Worm (Caenorhabditis elegans) whole organism, L1 larva: ENCODE data around the gene sel-9.
A peak's percentile ranks its signal among the peaks of the same experiment; 100 is the strongest.
"Not testable (repeated sequence)": the region's sequence is repeated elsewhere in the genome, so short reads cannot be mapped to it uniquely, and the experiment has no call there.

Experiments used
- C04F5.9 ChIP-seq: sonication (generic microtip); optimal IDR thresholded peaks from 2 replicates; lab custom pipeline; 2016; ENCODE audit warnings: missing genetic modification characterization, missing compliant biosample characterization
- C34B4.2 ChIP-seq: sonication (generic microtip); optimal IDR thresholded peaks from 2 replicates; lab custom pipeline; 2017; ENCODE audit warnings: mild to moderate bottlenecking, missing genetic modification characterization, missing compliant biosample characterization
- Y116A8C.19 ChIP-seq: sonication (generic microtip); optimal IDR thresholded peaks from 2 replicates; lab custom pipeline; 2016; ENCODE audit warnings: missing compliant biosample characterization, missing genetic modification characterization, borderline replicate concordance
- aha-1 ChIP-seq: fragments of 150-350 bp; optimal IDR thresholded peaks from 2 replicates; lab custom pipeline; 2014; ENCODE audit warnings: missing biosample characterization, missing genetic modification characterization
- aly-2 ChIP-seq: fragments of 150-350 bp; optimal IDR thresholded peaks from 2 replicates; lab custom pipeline; 2014; ENCODE audit warnings: missing biosample characterization, missing genetic modification characterization
- blmp-1 ChIP-seq: fragments of 150-350 bp; optimal IDR thresholded peaks from 2 replicates; lab custom pipeline; 2014; ENCODE audit warnings: missing biosample characterization, missing genetic modification characterization
- ceh-63 ChIP-seq: fragments of 200-800 bp; sonication (Bioruptor generic); optimal IDR thresholded peaks from 2 replicates; lab custom pipeline; 2018; ENCODE audit warnings: mild to moderate bottlenecking, missing genetic modification characterization, missing compliant biosample characterization
- ceh-90 ChIP-seq: sonication (generic microtip); optimal IDR thresholded peaks from 2 replicates; lab custom pipeline; 2016; ENCODE audit warnings: missing genetic modification characterization, missing compliant biosample characterization
- dpl-1 ChIP-seq, 3 experiments: fragments of 150-350 bp in 2 of 3; sonication (generic microtip) in 1 of 3; optimal IDR thresholded peaks; 2 replicates each; lab custom pipeline; 2014 to 2017; ENCODE audit warnings: missing biosample characterization in 3 of 3, missing genetic modification characterization in 3 of 3, missing genetic modification reagents in 3 of 3
- dsc-1 ChIP-seq: sonication (generic microtip); optimal IDR thresholded peaks from 2 replicates; lab custom pipeline; 2016; ENCODE audit warnings: mild to moderate bottlenecking, missing genetic modification characterization, missing compliant biosample characterization
- efl-3 ChIP-seq: fragments of 200-800 bp; sonication (Bioruptor generic); optimal IDR thresholded peaks from 2 replicates; lab custom pipeline; 2018; ENCODE audit warnings: mild to moderate bottlenecking, missing genetic modification characterization, missing compliant biosample characterization
- egl-13 ChIP-seq: sonication (generic microtip); optimal IDR thresholded peaks from 2 replicates; lab custom pipeline; 2016; ENCODE audit warnings: missing genotype, missing genetic modification reagents, missing genetic modification characterization, missing compliant biosample characterization
- elt-3 ChIP-seq, 6 experiments: fragments of 150-350 bp in 1 of 6; sonication (generic microtip); optimal IDR thresholded peaks; 2 replicates each; lab custom pipeline; 2017 to 2018; ENCODE audit warnings: missing biosample characterization in 6 of 6, missing genetic modification characterization in 6 of 6, inconsistent platforms in 1 of 6
- ets-5 ChIP-seq: fragments of 200-800 bp; sonication (Bioruptor generic); IDR thresholded peaks from 2 replicates; pipeline ENCODE4 v1.3.6; 2022; ENCODE audit warnings: missing genetic modification characterization, missing compliant biosample characterization
- fkh-4 ChIP-seq: sonication (generic microtip); optimal IDR thresholded peaks from 2 replicates; lab custom pipeline; 2016; ENCODE audit warnings: missing compliant biosample characterization, missing genetic modification characterization, borderline replicate concordance
- fkh-8 ChIP-seq: sonication (generic microtip); optimal IDR thresholded peaks from 2 replicates; lab custom pipeline; 2016; ENCODE audit warnings: mild to moderate bottlenecking, missing genetic modification characterization, missing compliant biosample characterization
- grh-1 ChIP-seq: fragments of 200-800 bp; sonication (Bioruptor generic); IDR thresholded peaks from 2 replicates; pipeline ENCODE4 v1.3.6; 2022; ENCODE audit warnings: missing genetic modification reagents, missing genetic modification characterization, missing compliant biosample characterization
- hlh-4 ChIP-seq: sonication (generic microtip); optimal IDR thresholded peaks from 2 replicates; lab custom pipeline; 2016; ENCODE audit warnings: mild to moderate bottlenecking, missing genetic modification characterization, missing compliant biosample characterization
- hpl-2 ChIP-seq: fragments of 150-350 bp; optimal IDR thresholded peaks from 2 replicates; lab custom pipeline; 2014; ENCODE audit warnings: missing biosample characterization, missing genetic modification reagents, missing genetic modification characterization
- irx-1 ChIP-seq: sonication (generic microtip); optimal IDR thresholded peaks from 2 replicates; lab custom pipeline; 2016; ENCODE audit warnings: missing genetic modification characterization, missing compliant biosample characterization
- lin-15B ChIP-seq: fragments of 150-350 bp; sonication (generic microtip); optimal IDR thresholded peaks from 3 replicates; lab custom pipeline; 2014; ENCODE audit warnings: missing biosample characterization, missing genetic modification characterization
- lin-35 ChIP-seq, 2 experiments: fragments of 150-350 bp; optimal IDR thresholded peaks; 2 replicates each; lab custom pipeline; 2014; ENCODE audit warnings: missing biosample characterization in 2 of 2, missing genetic modification characterization in 2 of 2, missing genetic modification reagents in 2 of 2
- lsy-2 ChIP-seq, 2 experiments: fragments of 150-350 bp; optimal IDR thresholded peaks; 2 replicates each; lab custom pipeline; 2014; ENCODE audit warnings: missing biosample characterization in 2 of 2, missing genetic modification characterization in 2 of 2
- mdl-1 ChIP-seq, 2 experiments: fragments of 150-350 bp; optimal IDR thresholded peaks; 2 replicates each; lab custom pipeline; 2014 to 2017; ENCODE audit warnings: missing biosample characterization in 2 of 2, missing genetic modification characterization in 2 of 2, inconsistent platforms in 1 of 2
- nhr-11 ChIP-seq: fragments of 150-350 bp; optimal IDR thresholded peaks from 2 replicates; lab custom pipeline; 2014; ENCODE audit warnings: missing biosample characterization, missing genetic modification characterization
- nhr-19 ChIP-seq: fragments of 200-800 bp; sonication (Bioruptor generic); conservative IDR thresholded peaks from 2 replicates; pipeline ENCODE4 v1.3.6; 2022; ENCODE audit warnings: missing genetic modification characterization, missing compliant biosample characterization
- nhr-237 ChIP-seq: fragments of 150-350 bp; optimal IDR thresholded peaks from 2 replicates; lab custom pipeline; 2014; ENCODE audit warnings: missing biosample characterization, missing genetic modification characterization
- nhr-47 ChIP-seq: sonication (generic microtip); optimal IDR thresholded peaks from 2 replicates; lab custom pipeline; 2016; ENCODE audit warnings: mild to moderate bottlenecking, missing genetic modification characterization, moderate library complexity, missing compliant biosample characterization
- nhr-71 ChIP-seq: sonication (generic microtip); optimal IDR thresholded peaks from 2 replicates; lab custom pipeline; 2016; ENCODE audit warnings: mild to moderate bottlenecking, missing genetic modification characterization, moderate library complexity, missing compliant biosample characterization
- nhr-76 ChIP-seq: sonication (generic microtip); optimal IDR thresholded peaks from 2 replicates; lab custom pipeline; 2017; ENCODE audit warnings: missing biosample characterization, missing genetic modification characterization
- nhr-84 ChIP-seq: sonication (generic microtip); optimal IDR thresholded peaks from 2 replicates; lab custom pipeline; 2017; ENCODE audit warnings: missing biosample characterization, missing genetic modification characterization
- nhr-90 ChIP-seq: sonication (generic microtip); optimal IDR thresholded peaks from 2 replicates; lab custom pipeline; 2016; ENCODE audit warnings: mild to moderate bottlenecking, missing genetic modification characterization, missing compliant biosample characterization; ENCODE audit not compliant: poor library complexity
- pag-3 ChIP-seq: sonication (generic microtip); optimal IDR thresholded peaks from 2 replicates; lab custom pipeline; 2017; ENCODE audit warnings: missing genetic modification characterization, mild to moderate bottlenecking, missing compliant biosample characterization, antibody characterized with exemption, borderline replicate concordance; ENCODE audit not compliant: insufficient read depth
- pax-3 ChIP-seq: fragments of 200-800 bp; sonication (Bioruptor generic); optimal IDR thresholded peaks from 2 replicates; lab custom pipeline; 2018; ENCODE audit warnings: mild to moderate bottlenecking, missing genetic modification characterization, moderate library complexity, missing compliant biosample characterization
- skn-1 ChIP-seq: fragments of 150-350 bp; optimal IDR thresholded peaks from 2 replicates; lab custom pipeline; 2014; ENCODE audit warnings: missing biosample characterization, missing genetic modification characterization
- sox-4 ChIP-seq: sonication (generic microtip); optimal IDR thresholded peaks from 2 replicates; lab custom pipeline; 2016; ENCODE audit warnings: missing genetic modification characterization, missing compliant biosample characterization
- sup-37 ChIP-seq: fragments of 200-800 bp; sonication (Bioruptor generic); optimal IDR thresholded peaks from 2 replicates; lab custom pipeline; 2018; ENCODE audit warnings: mild to moderate bottlenecking, missing genetic modification characterization, missing compliant biosample characterization
- swsn-7 ChIP-seq: sonication (generic microtip); optimal IDR thresholded peaks from 2 replicates; lab custom pipeline; 2016; ENCODE audit warnings: missing genetic modification characterization, missing compliant biosample characterization
- tbx-2 ChIP-seq: sonication (generic microtip); optimal IDR thresholded peaks from 2 replicates; lab custom pipeline; 2016; ENCODE audit warnings: missing genetic modification characterization, missing compliant biosample characterization
- tlp-1 ChIP-seq: fragments of 150-350 bp; optimal IDR thresholded peaks from 2 replicates; lab custom pipeline; 2014; ENCODE audit warnings: missing biosample characterization, missing genetic modification characterization
- unc-130 ChIP-seq: fragments of 150-350 bp; optimal IDR thresholded peaks from 2 replicates; lab custom pipeline; 2017; ENCODE audit warnings: missing biosample characterization, missing genetic modification characterization, inconsistent platforms
- unc-86 ChIP-seq: sonication (generic microtip); optimal IDR thresholded peaks from 2 replicates; lab custom pipeline; 2016; ENCODE audit warnings: missing genetic modification characterization, missing compliant biosample characterization
- zip-4 ChIP-seq: fragments of 200-800 bp; sonication (Bioruptor generic); optimal IDR thresholded peaks from 2 replicates; lab custom pipeline; 2018; ENCODE audit warnings: mild to moderate bottlenecking, missing genetic modification characterization, moderate library complexity, missing compliant biosample characterization
- ztf-11 ChIP-seq, 2 experiments: sonication (generic microtip); optimal IDR thresholded peaks; 2 replicates each; lab custom pipeline; 2016 to 2017; ENCODE audit warnings: missing genetic modification characterization in 2 of 2, missing biosample characterization in 1 of 2, missing compliant biosample characterization in 1 of 2

The sel-9 gene

DNA sequence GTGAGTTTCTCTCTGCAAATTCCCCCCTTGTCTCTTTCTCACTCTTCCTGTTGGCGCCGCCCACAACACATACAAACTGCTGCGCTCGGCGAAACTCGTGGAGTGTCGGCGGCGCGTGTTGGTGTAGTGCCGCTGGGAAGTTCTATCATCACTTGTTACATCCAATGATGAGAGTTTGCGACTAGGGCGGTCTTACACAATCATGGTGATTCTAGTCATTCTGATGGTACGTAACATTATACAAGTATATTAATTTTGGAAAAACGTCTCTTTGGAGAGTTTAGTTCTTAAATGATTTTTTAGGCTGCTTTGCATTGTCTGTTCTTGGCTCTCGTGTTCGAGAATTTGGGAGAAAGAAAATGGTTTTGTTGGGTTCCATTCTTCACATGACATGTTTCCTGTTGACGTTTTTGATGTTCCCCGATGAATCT is 46.6 kb upstream of the sel-9 start (continued):
- peak; percentile 93 for TF ChIP-seq dsc-1 (tag; lab: Kevin White, UChicago)

DNA sequence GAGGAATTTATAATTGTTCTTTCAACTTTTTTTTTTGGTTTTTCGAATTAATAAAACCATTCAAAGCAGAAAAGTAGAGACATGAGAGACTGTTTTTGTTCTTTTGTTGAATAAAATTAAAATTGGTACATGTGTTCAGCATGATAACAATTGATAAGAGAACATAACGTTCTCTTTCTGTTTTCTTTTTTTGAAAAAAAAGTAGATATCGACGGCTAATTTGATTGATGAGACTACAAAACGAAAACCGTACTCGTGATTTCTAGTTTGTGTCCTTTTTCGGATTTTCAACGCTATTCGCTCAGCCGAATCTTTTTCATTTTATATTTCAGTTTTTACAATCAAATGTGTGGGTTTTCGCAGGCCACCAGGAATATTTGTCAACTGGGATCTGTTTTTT is 43.1 kb upstream of the sel-9 start, which contains the start of gene C08D8.1:
TSS of gene C08D8.1 (plus strand) at position 324 of the 400 bp plus-strand sequence.
- TF ChIP-seq swsn-7 (tag; lab: Kevin White, UChicago) (no peak), ztf-11 (tag; optimal IDR thresholded peaks at IDR 0.05; lab: Kevin White, UChicago) (no peak)

DNA sequence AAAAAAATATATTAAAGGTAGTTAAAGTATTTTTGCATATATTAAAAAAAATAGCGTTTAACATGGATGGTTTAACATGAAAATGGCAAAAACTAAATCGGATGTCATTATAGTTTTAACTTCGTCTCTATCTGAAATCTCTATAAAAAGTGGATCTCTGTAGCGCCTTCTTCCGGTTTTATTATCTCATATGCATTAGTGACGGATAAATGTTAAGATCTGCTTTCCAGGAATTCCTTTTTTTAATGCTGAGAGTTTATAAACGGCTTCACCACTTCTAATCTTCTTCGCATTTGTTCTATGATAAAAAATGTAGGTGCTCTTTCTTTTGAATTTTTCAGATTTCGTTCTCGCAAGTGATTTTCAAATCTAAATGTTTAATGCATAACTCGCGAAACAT is 40.0 kb upstream of the sel-9 start:
- no peak for TF ChIP-seq ceh-90 (tag; lab: Kevin White, UChicago)
- no peak for TF ChIP-seq lin-15B (tag; lab: Kevin White, UChicago)
- TF ChIP-seq tbx-2 (tag; lab: Kevin White, UChicago) = no peak
- TF ChIP-seq hpl-2 = no peak
- no peak for TF ChIP-seq irx-1 (tag; lab: Kevin White, UChicago)
- TF ChIP-seq sup-37 (GFP tag; lab: Kevin White, UChicago) = no peak
- TF ChIP-seq fkh-8 (tag; lab: Kevin White, UChicago) = peak; percentile 38
- TF ChIP-seq egl-13 (tag; lab: Kevin White, UChicago) = peak; percentile 65
- peak; percentile 44 for TF ChIP-seq nhr-47 (tag; lab: Kevin White, UChicago)
- no peak for TF ChIP-seq ets-5 (GFP tag; lab: Robert Waterston, UW)
- TF ChIP-seq dpl-1 (GFP tag; optimal IDR thresholded peaks at IDR 0.05; lab: Kevin White, UChicago) = no peak
- TF ChIP-seq unc-130 (tag; lab: Kevin White, UChicago) = no peak
- no peak for TF ChIP-seq blmp-1 (tag; lab: Kevin White, UChicago)
- no peak for TF ChIP-seq nhr-90
- TF ChIP-seq dsc-1 (tag; lab: Kevin White, UChicago) = peak; percentile 95
- TF ChIP-seq nhr-19 (GFP tag; lab: Robert Waterston, UW) = no peak
- no peak for TF ChIP-seq lsy-2 (tag; optimal IDR thresholded peaks at IDR 0.05; lab: Kevin White, UChicago)
- peak; percentile 8 for TF ChIP-seq sox-4 (tag; lab: Kevin White, UChicago)
- no peak for TF ChIP-seq unc-86 (tag; lab: Kevin White, UChicago)
- no peak for TF ChIP-seq fkh-4 (tag; lab: Kevin White, UChicago)
- TF ChIP-seq efl-3 (GFP tag; lab: Kevin White, UChicago) = no peak
- peak; percentile 58 for TF ChIP-seq pax-3 (tag; lab: Kevin White, UChicago)
- TF ChIP-seq grh-1 = no peak
- no peak for TF ChIP-seq tlp-1 (tag; lab: Kevin White, UChicago)
- no peak for TF ChIP-seq skn-1
- no peak for TF ChIP-seq mdl-1 (tag; optimal IDR thresholded peaks at IDR 0.05; lab: Kevin White, UChicago)

DNA sequence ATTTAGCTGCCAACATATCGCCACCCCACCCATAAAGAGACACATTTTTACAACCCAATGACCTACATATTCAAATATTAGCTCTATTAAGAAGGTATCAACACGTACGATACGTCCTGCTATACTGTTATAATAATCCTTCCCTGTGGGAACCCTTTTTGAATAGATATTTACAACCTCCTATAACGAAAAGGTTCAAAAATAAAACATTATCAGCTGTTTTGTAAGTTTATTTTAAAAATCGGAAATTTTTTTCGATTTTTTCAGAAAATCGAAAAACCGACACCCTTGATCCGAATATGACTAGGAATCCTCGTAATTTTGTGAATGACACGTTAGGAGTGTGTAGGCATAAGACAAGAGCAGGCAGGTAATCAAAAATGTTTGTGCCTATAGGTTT is 38.5 kb upstream of the sel-9 start, which contains the start of gene C08D8.7:
TSS of gene C08D8.7 (plus strand) at position 301 of the 400 bp plus-strand sequence.
- TF ChIP-seq Y116A8C.19 (tag; lab: Kevin White, UChicago); elt-3 (tag; optimal IDR thresholded peaks at IDR 0.05; lab: Kevin White, UChicago); egl-13 (tag; lab: Kevin White, UChicago): not testable (repeated sequence)

DNA sequence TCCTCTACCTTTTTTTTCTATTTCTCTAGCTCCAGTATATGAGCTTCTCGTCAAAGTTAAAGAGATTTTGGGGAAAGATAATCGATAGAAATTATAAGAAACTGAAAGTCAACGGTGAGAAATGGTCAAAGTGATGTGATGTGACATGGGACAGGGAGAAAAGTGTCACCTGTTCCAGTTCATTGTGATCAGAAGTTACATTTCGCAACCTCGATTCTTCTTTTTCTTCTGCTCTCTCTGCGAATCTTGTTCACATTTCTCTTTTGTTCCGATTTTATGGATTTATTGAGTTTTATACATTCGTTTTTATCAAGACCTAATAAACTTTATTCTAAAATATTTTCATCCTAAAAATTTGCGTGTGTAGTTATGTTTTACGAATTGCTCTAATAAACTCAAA is 33.2 kb upstream of the sel-9 start:
- TF ChIP-seq Y116A8C.19 (tag; lab: Kevin White, UChicago) (no peak), unc-86 (tag; lab: Kevin White, UChicago) (no peak), unc-130 (tag; lab: Kevin White, UChicago) (peak; percentile 41), aly-2 (tag; lab: Kevin White, UChicago) (no peak), egl-13 (tag; lab: Kevin White, UChicago) (no peak), nhr-71 (tag; lab: Kevin White, UChicago) (peak; percentile 21), lin-35 (GFP tag; optimal IDR thresholded peaks at IDR 0.05; lab: Kevin White, UChicago) (no peak), ceh-63 (GFP tag; lab: Kevin White, UChicago) (no peak), skn-1 (peak; percentile 12), efl-3 (GFP tag; lab: Kevin White, UChicago) (no peak), nhr-11 (tag; lab: Kevin White, UChicago) (no peak), nhr-76 (tag; lab: Kevin White, UChicago) (no peak), nhr-237 (tag; lab: Kevin White, UChicago) (no peak), lin-15B (tag; lab: Kevin White, UChicago) (no peak), nhr-84 (no peak), swsn-7 (tag; lab: Kevin White, UChicago) (no peak), pag-3 (tag; lab: Kevin White, UChicago) (peak; percentile 33), aha-1 (tag; lab: Kevin White, UChicago) (no peak), C34B4.2 (no peak), hlh-4 (tag; lab: Kevin White, UChicago) (no peak), C04F5.9 (no peak), zip-4 (GFP tag; lab: Kevin White, UChicago) (no peak)
